Worm (Caenorhabditis elegans): ENCODE results near the gene unc-52.

Gene unc-52

ce11 chrII:14632823-14633222 lies 51.4 kb downstream of the unc-52 start, which contains the start of gene C38C6.3:
C38C6.3 (plus strand) TSS chrII:14633123.
- TF ChIP-seq sma-3 (GFP tag; optimal IDR thresholded peaks at IDR 0.05) (no peak), mab-5 (tag; optimal IDR thresholded peaks at IDR 0.05) (no peak)

- TF ChIP-seq lsy-2 (tag; optimal IDR thresholded peaks at IDR 0.05), result no peak
- no peak for TF ChIP-seq C34F6.9 (tag; optimal IDR thresholded peaks at IDR 0.05)
- no peak for TF ChIP-seq skn-1 (tag; optimal IDR thresholded peaks at IDR 0.05)
- TF ChIP-seq snpc-4 (tag; optimal IDR thresholded peaks at IDR 0.05), result no peak
- TF ChIP-seq nhr-77 (tag; optimal IDR thresholded peaks at IDR 0.05), result no peak
Observed at ce11 chrII:14627330-14627729, 56.9 kb downstream of the unc-52 start, which contains the start of gene tag-297. tag-297 (plus strand) TSS chrII:14627630.

DNA sequence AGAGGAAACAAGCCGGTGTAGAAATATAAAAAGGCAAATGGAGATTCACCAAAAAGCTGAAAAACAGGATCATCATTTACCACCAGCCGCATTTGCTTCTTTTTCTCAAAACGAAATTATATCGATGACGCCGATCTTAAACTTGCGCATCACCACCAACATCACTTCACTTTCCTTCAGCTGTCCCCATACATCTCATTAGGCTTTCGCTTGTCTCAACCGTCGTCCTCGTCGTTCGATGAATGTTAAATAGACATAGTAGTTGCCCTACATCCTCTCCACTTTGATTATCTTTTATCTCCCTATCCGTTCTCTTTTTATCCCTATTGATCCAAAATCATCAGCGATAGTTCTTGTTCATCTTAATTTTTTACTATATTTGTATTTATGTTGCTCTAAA lies 57.4 kb downstream of the unc-52 start:
- TF ChIP-seq sem-4 (tag; optimal IDR thresholded peaks at IDR 0.05) (no peak), R02D3.7 (tag; optimal IDR thresholded peaks at IDR 0.05) (no peak), lin-11 (tag; optimal IDR thresholded peaks at IDR 0.05) (no peak), sma-3 (GFP tag; optimal IDR thresholded peaks at IDR 0.05) (no peak), ztf-11 (tag; optimal IDR thresholded peaks at IDR 0.05) (no peak), ceh-82 (tag; optimal IDR thresholded peaks at IDR 0.05) (no peak), mdl-1 (tag; optimal IDR thresholded peaks at IDR 0.05) (no peak), blmp-1 (tag; optimal IDR thresholded peaks at IDR 0.05; ENCODE audit: insufficient read depth) (peak; percentile 52), nhr-10 (tag; optimal IDR thresholded peaks at IDR 0.05) (no peak)

- TF ChIP-seq nhr-77 (tag; optimal IDR thresholded peaks at IDR 0.05) (no peak), sma-9 (GFP tag; optimal IDR thresholded peaks at IDR 0.05) (no peak), sma-9 (tag; optimal IDR thresholded peaks at IDR 0.05) (no peak), lsy-2 (tag; optimal IDR thresholded peaks at IDR 0.05) (no peak), ama-1 (optimal IDR thresholded peaks at IDR 0.05) (no peak), nhr-12 (tag; optimal IDR thresholded peaks at IDR 0.05) (no peak), gmeb-1 (tag; optimal IDR thresholded peaks at IDR 0.05) (no peak), nhr-11 (tag; optimal IDR thresholded peaks at IDR 0.05) (no peak), ceh-16 (tag; optimal IDR thresholded peaks at IDR 0.05) (no peak), F13H6.1 (tag; optimal IDR thresholded peaks at IDR 0.05) (no peak), alr-1 (tag; optimal IDR thresholded peaks at IDR 0.05) (no peak)
Observed at ce11 chrII:14622758-14623157, 61.5 kb downstream of the unc-52 start, which contains the start of gene mltn-10. mltn-10 (plus strand) TSS chrII:14623058.

ce11 chrII:14620730-14621129 lies 63.5 kb downstream of the unc-52 start:
- TF ChIP-seq nhr-6 (tag; optimal IDR thresholded peaks at IDR 0.05) (no peak), mdl-1 (tag; optimal IDR thresholded peaks at IDR 0.05) (no peak), crh-2 (tag; optimal IDR thresholded peaks at IDR 0.05) (no peak), unc-55 (GFP tag; optimal IDR thresholded peaks at IDR 0.05) (no peak), lin-11 (tag; optimal IDR thresholded peaks at IDR 0.05) (no peak), nhr-23 (tag; optimal IDR thresholded peaks at IDR 0.05) (no peak), aly-2 (tag; optimal IDR thresholded peaks at IDR 0.05) (no peak), ZK546.5 (tag; optimal IDR thresholded peaks at IDR 0.05) (no peak), lsy-2 (tag; optimal IDR thresholded peaks at IDR 0.05) (no peak), nhr-12 (tag; optimal IDR thresholded peaks at IDR 0.05) (no peak), ceh-16 (tag; optimal IDR thresholded peaks at IDR 0.05) (no peak)

DNA sequence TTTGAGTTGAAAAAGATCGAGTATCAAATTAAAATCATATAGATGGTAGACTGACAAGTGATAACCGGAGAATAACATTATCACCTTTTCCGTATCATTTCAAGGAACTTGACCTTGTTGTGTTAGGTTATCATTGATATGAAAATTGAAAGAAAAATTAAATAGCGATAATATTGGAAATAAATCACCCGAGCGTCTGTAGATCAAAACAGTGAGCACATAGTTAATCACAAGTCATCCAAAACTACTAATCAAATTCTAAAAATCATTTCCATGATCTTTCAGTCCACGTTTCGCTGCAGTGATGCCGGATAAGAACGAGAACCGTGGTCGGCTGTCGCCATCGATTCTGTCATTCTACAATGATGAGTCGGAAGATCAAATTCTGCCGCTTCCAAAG lies 64.5 kb downstream of the unc-52 start:
- TF ChIP-seq peb-1 (tag; optimal IDR thresholded peaks at IDR 0.05), result no peak
- TF ChIP-seq ztf-4 (tag; optimal IDR thresholded peaks at IDR 0.05), result no peak
- TF ChIP-seq ZK546.5 (tag; optimal IDR thresholded peaks at IDR 0.05), result no peak
- TF ChIP-seq sma-9 (GFP tag; optimal IDR thresholded peaks at IDR 0.05), result peak; percentile 28
- no peak for TF ChIP-seq sma-9 (tag; optimal IDR thresholded peaks at IDR 0.05)
- TF ChIP-seq mab-5 (tag; optimal IDR thresholded peaks at IDR 0.05), result no peak
- TF ChIP-seq R02D3.7 (tag; optimal IDR thresholded peaks at IDR 0.05), result no peak
- TF ChIP-seq nhr-77 (tag; optimal IDR thresholded peaks at IDR 0.05), result no peak
- TF ChIP-seq aly-2 (tag; optimal IDR thresholded peaks at IDR 0.05), result no peak
- TF ChIP-seq nhr-11 (tag; optimal IDR thresholded peaks at IDR 0.05), result no peak
- TF ChIP-seq nhr-21 (tag; optimal IDR thresholded peaks at IDR 0.05), result peak; percentile 40
- TF ChIP-seq ceh-16 (tag; optimal IDR thresholded peaks at IDR 0.05), result no peak
- no peak for TF ChIP-seq crh-2 (tag; optimal IDR thresholded peaks at IDR 0.05)
- no peak for TF ChIP-seq fos-1 (tag; optimal IDR thresholded peaks at IDR 0.05)
- TF ChIP-seq blmp-1 (tag; optimal IDR thresholded peaks at IDR 0.05; ENCODE audit: insufficient read depth), result no peak
- no peak for TF ChIP-seq ama-1 (optimal IDR thresholded peaks at IDR 0.05)
